Fruit fly (Drosophila melanogaster) whole organism, adult: ENCODE measurements around the gene CG16890.

Experiments
- CG11617 ChIP-seq: fragments of 200-800 bp; sonication (Bioruptor generic); optimal IDR thresholded peaks from 2 replicates; lab custom pipeline; 2017; ENCODE audit warnings: mild to moderate bottlenecking, missing biosample characterization, missing genetic modification reagents, missing genetic modification characterization
- CG12768 ChIP-seq: fragments of 200-800 bp; sonication (Bioruptor generic); optimal IDR thresholded peaks from 2 replicates; lab custom pipeline; 2017; ENCODE audit warnings: missing biosample characterization, missing genetic modification characterization, mild to moderate bottlenecking, moderate library complexity, missing genetic modification reagents
- CG14711 ChIP-seq: fragments of 200-800 bp; sonication (Bioruptor generic); optimal IDR thresholded peaks from 2 replicates; lab custom pipeline; 2018; ENCODE audit warnings: missing biosample characterization, mild to moderate bottlenecking, missing genetic modification characterization, moderate library complexity
- CG1620 ChIP-seq: fragments of 200-800 bp; sonication (Bioruptor generic); optimal IDR thresholded peaks from 2 replicates; lab custom pipeline; 2016; ENCODE audit warnings: missing biosample characterization, missing genetic modification characterization
- CG33017 ChIP-seq: fragments of 200-800 bp; sonication (Bioruptor generic); optimal IDR thresholded peaks from 2 replicates; lab custom pipeline; 2018; ENCODE audit warnings: missing biosample characterization, mild to moderate bottlenecking, missing genetic modification characterization, moderate library complexity
- CG5204 ChIP-seq: fragments of 200-800 bp; sonication (Bioruptor generic); optimal IDR thresholded peaks from 2 replicates; lab custom pipeline; 2016; ENCODE audit warnings: missing biosample characterization, missing genetic modification characterization
- CG7045 ChIP-seq: fragments of 200-800 bp; sonication (Bioruptor generic); optimal IDR thresholded peaks from 2 replicates; lab custom pipeline; 2017; ENCODE audit warnings: missing biosample characterization, mild to moderate bottlenecking, missing genetic modification characterization
- CG7101 ChIP-seq: fragments of 200-800 bp; sonication (Bioruptor generic); optimal IDR thresholded peaks from 2 replicates; lab custom pipeline; 2018; ENCODE audit warnings: missing biosample characterization, mild to moderate bottlenecking, missing genetic modification characterization, moderate library complexity
- Clk ChIP-seq: fragments of 200-800 bp; sonication (Bioruptor generic); optimal IDR thresholded peaks from 2 replicates; lab custom pipeline; 2017; ENCODE audit warnings: missing biosample characterization, missing genetic modification characterization
- Crg-1 ChIP-seq: fragments of 200-800 bp; sonication (Bioruptor generic); optimal IDR thresholded peaks from 2 replicates; lab custom pipeline; 2016; ENCODE audit warnings: missing biosample characterization, missing genetic modification characterization
- Hr96 ChIP-seq: fragments of 200-800 bp; sonication (Bioruptor generic); optimal IDR thresholded peaks from 2 replicates; lab custom pipeline; 2016; ENCODE audit warnings: missing biosample characterization, missing genetic modification characterization
- Mnt ChIP-seq: fragments of 200-800 bp; sonication (Bioruptor generic); optimal IDR thresholded peaks from 2 replicates; lab custom pipeline; 2016; ENCODE audit warnings: missing biosample characterization, mild to moderate bottlenecking, missing genetic modification characterization
- bab1 ChIP-seq: fragments of 200-800 bp; sonication (Bioruptor generic); optimal IDR thresholded peaks from 3 replicates; lab custom pipeline; 2019; ENCODE audit warnings: missing biosample characterization, mild to moderate bottlenecking, missing genetic modification characterization, moderate library complexity
- cic ChIP-seq: fragments of 200-800 bp; sonication (Bioruptor generic); optimal IDR thresholded peaks from 2 replicates; lab custom pipeline; 2017; ENCODE audit warnings: missing biosample characterization, mild to moderate bottlenecking, missing genetic modification characterization, moderate library complexity
- cnc ChIP-seq, 2 experiments: fragments of >200 bp; optimal IDR thresholded peaks; 2 replicates each; lab custom pipeline; 2017
- kay ChIP-seq: fragments of 200-800 bp; sonication (Bioruptor generic); peaks from one replicate; lab custom pipeline; 2016; ENCODE audit warnings: missing biosample characterization, missing genetic modification characterization, borderline replicate concordance
- ovo ChIP-seq: fragments of 200-800 bp; sonication (Bioruptor generic); optimal IDR thresholded peaks from 2 replicates; lab custom pipeline; 2016; ENCODE audit warnings: missing biosample characterization, missing genetic modification characterization
- pad ChIP-seq: fragments of 200-800 bp; sonication (Bioruptor generic); optimal IDR thresholded peaks from 3 replicates; lab custom pipeline; 2017; ENCODE audit warnings: missing biosample characterization, missing genetic modification characterization, mild to moderate bottlenecking, moderate library complexity, missing genetic modification reagents
- tj ChIP-seq: fragments of 200-800 bp; sonication (Bioruptor generic); optimal IDR thresholded peaks from 3 replicates; lab custom pipeline; 2017; ENCODE audit warnings: missing biosample characterization, mild to moderate bottlenecking, missing genetic modification characterization, moderate library complexity
- toe ChIP-seq: fragments of 200-800 bp; sonication (Bioruptor generic); optimal IDR thresholded peaks from 2 replicates; lab custom pipeline; 2016; ENCODE audit warnings: missing biosample characterization, missing genetic modification characterization

The CG16890 gene

DNA sequence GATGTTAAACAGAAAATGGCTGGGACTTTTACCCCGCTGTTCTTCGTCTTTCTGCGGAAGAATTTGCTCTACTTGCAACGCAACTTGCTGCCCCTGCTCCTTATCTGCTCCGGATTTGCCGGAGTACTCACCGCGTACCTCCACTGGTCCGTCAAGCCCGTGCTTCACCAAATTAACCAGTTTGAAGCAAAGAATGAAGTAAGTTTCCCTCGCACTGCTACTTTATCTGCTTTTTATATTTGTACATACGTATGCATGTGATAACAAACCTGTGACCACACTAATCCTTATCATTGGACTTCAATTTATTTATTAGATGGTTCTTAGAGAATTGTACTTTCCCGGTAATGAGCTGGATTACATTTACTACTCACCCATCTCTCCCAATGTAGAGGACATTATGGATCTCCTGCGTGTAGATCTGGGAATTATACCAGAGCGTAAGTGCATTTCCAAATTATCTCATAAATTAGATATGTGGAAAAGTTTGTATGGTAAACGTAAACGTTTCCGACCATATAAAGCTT, at the start of gene CG16890:
CG16890 (minus strand) TSS at position 184 of the 527 bp plus-strand sequence.
- no peak for TF ChIP-seq Mnt (GFP tag; lab: Kevin White, UChicago)
- peak; percentile 59 for TF ChIP-seq cic (GFP tag; lab: Kevin White, UChicago)
- TF ChIP-seq CG1620 = no peak
- TF ChIP-seq Crg-1 = no peak

DNA sequence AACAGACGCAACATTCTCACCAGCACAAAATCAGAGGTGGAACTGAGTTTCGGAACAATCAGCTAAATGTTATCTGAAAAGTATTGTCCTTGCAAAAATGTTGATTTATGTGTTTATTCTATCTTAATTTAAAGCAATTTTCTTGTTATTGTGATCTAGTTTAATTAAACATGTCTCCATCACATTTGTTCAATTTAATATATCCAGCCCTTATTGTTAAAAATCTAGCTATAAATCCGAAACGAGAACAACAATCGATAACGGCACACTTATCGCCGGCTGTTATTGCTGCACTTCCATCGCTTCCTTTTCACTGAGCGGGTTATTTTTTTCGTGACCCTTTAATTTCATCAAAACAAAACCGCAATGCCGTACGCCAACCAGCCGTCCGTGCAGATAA, 48.9 kb upstream of the CG16890 start, which contains the start of the genes GatC, PolG2 and Polr2C:
GatC (minus strand) TSS at position 48 of the 400 bp plus-strand sequence.
PolG2 (minus strand) TSS at position 48 of the 400 bp plus-strand sequence.
Polr2C (plus strand) TSS at position 280 of the 400 bp plus-strand sequence.
- TF ChIP-seq CG7101 (tag; lab: Kevin White, UChicago) (peak; percentile 53), CG7045 (GFP tag; lab: Kevin White, UChicago) (no peak), tj (GFP tag; lab: Kevin White, UChicago) (peak; percentile 0), CG33017 (tag; lab: Kevin White, UChicago) (peak; percentile 11), Mnt (GFP tag; lab: Kevin White, UChicago) (peak; percentile 38), pad (no peak), CG1620 (peak; percentile 12), CG11617 (GFP tag; lab: Kevin White, UChicago) (no peak), Crg-1 (peak; percentile 33), CG14711 (tag; lab: Kevin White, UChicago) (peak; percentile 19)

DNA sequence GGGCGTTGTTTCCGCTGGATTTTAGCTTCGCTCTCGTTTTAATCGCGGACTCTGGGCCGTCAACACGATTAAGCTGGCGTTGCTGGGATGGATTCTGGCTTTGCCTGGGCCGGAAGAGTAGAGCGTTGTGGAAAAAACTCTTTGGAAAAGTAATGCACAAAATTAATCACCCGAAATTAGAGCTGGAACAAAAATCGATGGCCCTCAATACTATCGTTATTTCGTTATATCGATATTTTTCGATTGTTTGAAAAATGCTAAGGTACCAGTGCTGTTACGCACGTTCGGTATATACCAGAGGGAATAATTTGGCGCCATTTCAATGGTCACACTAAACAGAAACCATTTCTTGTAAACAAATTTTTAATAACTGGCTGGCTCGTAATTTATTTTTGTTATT, 45.4 kb upstream of the CG16890 start, which contains the start of the genes Arpc1 and Orc5:
Arpc1 (minus strand) TSS at position 202 of the 400 bp plus-strand sequence.
Orc5 (plus strand) TSS at position 298 of the 400 bp plus-strand sequence.
- TF ChIP-seq cnc (optimal IDR thresholded peaks at IDR 0.05; lab: Kevin White, UChicago) = no peak
- TF ChIP-seq CG33017 (tag; lab: Kevin White, UChicago) = no peak
- TF ChIP-seq CG11617 (GFP tag; lab: Kevin White, UChicago) = no peak
- TF ChIP-seq CG1620 = peak; percentile 30
- peak; percentile 6 for TF ChIP-seq Crg-1
- peak; percentile 6 for TF ChIP-seq CG7101 (tag; lab: Kevin White, UChicago)
- TF ChIP-seq pad = no peak
- no peak for TF ChIP-seq CG5204 (GFP tag; lab: Kevin White, UChicago)
- TF ChIP-seq kay (GFP tag; lab: Kevin White, UChicago) = no peak
- TF ChIP-seq CG7045 (GFP tag; lab: Kevin White, UChicago) = no peak
- no peak for TF ChIP-seq Hr96 (GFP tag; lab: Kevin White, UChicago)
- peak; percentile 72 for TF ChIP-seq bab1
- TF ChIP-seq Mnt (GFP tag; lab: Kevin White, UChicago) = no peak
- TF ChIP-seq cic (GFP tag; lab: Kevin White, UChicago) = no peak
- TF ChIP-seq CG12768 (GFP tag; lab: Kevin White, UChicago) = no peak
- TF ChIP-seq CG14711 (tag; lab: Kevin White, UChicago) = peak; percentile 14
- no peak for TF ChIP-seq toe
- no peak for TF ChIP-seq tj (GFP tag; lab: Kevin White, UChicago)
- no peak for TF ChIP-seq Clk (GFP tag; lab: Kevin White, UChicago)

DNA sequence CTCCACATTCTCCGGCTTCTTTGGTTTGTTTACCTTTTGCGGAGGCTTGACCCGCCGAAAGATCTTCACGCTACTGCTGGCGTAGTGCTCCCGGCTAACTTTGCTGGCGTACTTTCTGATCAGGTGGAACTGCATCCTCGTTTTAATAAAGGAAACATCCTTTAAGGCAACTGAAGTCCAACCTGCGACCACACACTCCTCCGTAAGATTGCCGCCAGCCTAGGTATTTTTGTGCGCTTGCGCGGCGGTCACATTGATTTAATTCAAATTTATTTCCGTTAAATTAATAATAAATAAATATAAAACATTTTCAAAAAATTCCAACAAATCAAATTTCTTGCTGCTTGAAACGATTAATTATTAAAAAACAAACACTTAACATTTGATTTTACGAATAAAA, 43.4 kb upstream of the CG16890 start, which contains the start of gene PolG1:
PolG1 (minus strand) TSS at position 216 of the 400 bp plus-strand sequence.
- no peak for TF ChIP-seq CG33017 (tag; lab: Kevin White, UChicago)
- TF ChIP-seq Hr96 (GFP tag; lab: Kevin White, UChicago) = no peak

DNA sequence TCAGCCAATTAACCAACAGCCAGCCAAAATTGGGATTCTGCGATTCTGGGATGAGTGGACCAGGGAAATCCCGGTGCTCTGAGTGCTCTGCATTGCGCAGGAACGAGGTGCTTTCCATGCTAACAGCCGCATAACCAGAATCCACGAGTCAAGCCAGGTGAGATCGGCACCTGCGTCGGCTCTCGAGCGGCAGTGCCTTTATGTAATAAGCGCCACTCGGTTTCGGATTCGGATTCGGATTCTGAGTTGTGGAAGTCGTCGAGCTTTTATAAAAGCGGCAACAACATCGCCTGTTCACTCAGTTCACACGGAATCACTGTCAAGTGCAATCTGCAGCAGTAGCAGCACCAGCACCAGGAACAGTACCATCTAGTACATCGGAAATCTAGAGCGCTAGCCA, 36.8 kb upstream of the CG16890 start, which contains the start of gene b:
b (plus strand) TSS at position 301 of the 400 bp plus-strand sequence.
- TF ChIP-seq CG14711 (tag; lab: Kevin White, UChicago) = no peak
- peak; percentile 29 for TF ChIP-seq Hr96 (GFP tag; lab: Kevin White, UChicago)
- TF ChIP-seq Mnt (GFP tag; lab: Kevin White, UChicago) = no peak

DNA sequence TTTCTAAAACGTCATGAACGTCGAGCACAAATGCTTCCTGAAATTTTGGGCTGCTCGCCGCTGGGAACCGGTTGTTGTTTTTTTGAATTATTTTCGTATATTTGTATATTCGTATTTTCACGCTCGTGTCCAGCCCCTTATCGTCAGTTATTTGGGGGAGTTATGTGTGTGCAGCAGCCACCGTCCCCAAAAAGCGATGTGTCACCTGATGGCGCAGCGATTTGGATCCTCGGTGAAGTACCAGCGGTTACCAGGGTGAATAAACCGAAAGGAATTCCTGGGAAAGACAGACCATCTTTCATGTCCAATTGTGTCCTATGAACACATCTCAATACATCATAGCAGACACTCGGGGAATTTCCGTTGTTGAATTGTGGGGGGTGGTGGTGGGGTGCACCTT, 36.0 kb upstream of the CG16890 start:
- TF ChIP-seq CG7045 (GFP tag; lab: Kevin White, UChicago) = no peak
- TF ChIP-seq bab1 = no peak
- no peak for TF ChIP-seq CG11617 (GFP tag; lab: Kevin White, UChicago)
- no peak for TF ChIP-seq ovo
- TF ChIP-seq cic (GFP tag; lab: Kevin White, UChicago) = no peak
- TF ChIP-seq Clk (GFP tag; lab: Kevin White, UChicago) = no peak
- TF ChIP-seq CG14711 (tag; lab: Kevin White, UChicago) = no peak
- TF ChIP-seq cnc (optimal IDR thresholded peaks at IDR 0.05; lab: Kevin White, UChicago) = no peak
- TF ChIP-seq CG7101 (tag; lab: Kevin White, UChicago) = no peak
- no peak for TF ChIP-seq CG12768 (GFP tag; lab: Kevin White, UChicago)
- no peak for TF ChIP-seq CG33017 (tag; lab: Kevin White, UChicago)
- no peak for TF ChIP-seq CG5204 (GFP tag; lab: Kevin White, UChicago)
- no peak for TF ChIP-seq toe
- no peak for TF ChIP-seq Crg-1

DNA sequence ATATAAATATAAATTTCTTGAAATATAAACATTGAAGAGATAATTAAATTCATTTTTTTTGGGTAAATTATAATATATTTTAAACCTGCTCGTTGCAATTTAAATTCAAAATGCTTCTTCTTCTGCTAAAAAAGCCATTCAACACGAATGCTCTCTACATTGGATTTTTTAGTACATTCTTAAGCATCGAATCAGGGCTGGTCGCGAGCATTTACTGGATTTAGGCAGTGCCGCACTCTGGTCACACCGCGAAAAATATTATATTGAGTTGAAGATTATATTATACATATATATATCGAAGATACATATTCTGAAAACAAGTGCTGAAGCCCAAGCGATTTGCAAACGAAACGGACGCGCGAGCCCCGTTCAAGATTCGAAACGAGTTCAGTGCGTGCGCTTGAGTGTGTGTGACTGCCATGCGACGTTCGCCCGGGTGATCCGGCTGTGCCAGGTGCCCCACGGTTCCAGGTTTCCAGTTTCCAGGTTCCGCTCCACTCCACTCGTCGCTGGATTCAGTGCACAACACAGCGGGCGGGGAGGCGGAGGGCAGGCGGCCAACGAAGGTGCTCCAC, 29.6 kb upstream of the CG16890 start, which contains the start of gene Sos:
Sos (plus strand) TSS at position 213 of the 575 bp plus-strand sequence.
- TF ChIP-seq Clk (GFP tag; lab: Kevin White, UChicago) (no peak), Mnt (GFP tag; lab: Kevin White, UChicago) (peak; percentile 35), cic (GFP tag; lab: Kevin White, UChicago) (no peak), Crg-1 (no peak), CG5204 (GFP tag; lab: Kevin White, UChicago) (no peak), bab1 (peak; percentile 46), toe (no peak), CG14711 (tag; lab: Kevin White, UChicago) (peak; percentile 2), tj (GFP tag; lab: Kevin White, UChicago) (no peak), pad (no peak)
